Fruit fly (Drosophila melanogaster) whole organism, wandering third instar larva: ENCODE measurements around the gene Acp76A.
A peak's percentile ranks its signal among the peaks of the same experiment; 100 is the strongest.

Experiments
- CrebA ChIP-seq: fragments of 200-800 bp; sonication (Bioruptor generic); optimal IDR thresholded peaks from 2 replicates; lab custom pipeline; 2016; ENCODE audit warnings: missing biosample characterization, mild to moderate bottlenecking, missing genetic modification characterization, borderline replicate concordance
- OdsH ChIP-seq: fragments of 200-800 bp; sonication (Bioruptor generic); optimal IDR thresholded peaks from 2 replicates; lab custom pipeline; 2016; ENCODE audit warnings: missing biosample characterization, mild to moderate bottlenecking, missing genetic modification characterization
- Sp1 ChIP-seq: fragments of 200-800 bp; sonication (Bioruptor generic); optimal IDR thresholded peaks from 3 replicates; lab custom pipeline; 2019; ENCODE audit warnings: missing biosample characterization, mild to moderate bottlenecking, missing genetic modification characterization, moderate library complexity
- fru ChIP-seq: fragments of 200-800 bp; sonication (Bioruptor generic); optimal IDR thresholded peaks from 3 replicates; lab custom pipeline; 2016; ENCODE audit warnings: missing biosample characterization, mild to moderate bottlenecking, missing genetic modification characterization
- pan ChIP-seq: fragments of >200 bp; optimal IDR thresholded peaks from 2 replicates; lab custom pipeline; 2017

DNA sequence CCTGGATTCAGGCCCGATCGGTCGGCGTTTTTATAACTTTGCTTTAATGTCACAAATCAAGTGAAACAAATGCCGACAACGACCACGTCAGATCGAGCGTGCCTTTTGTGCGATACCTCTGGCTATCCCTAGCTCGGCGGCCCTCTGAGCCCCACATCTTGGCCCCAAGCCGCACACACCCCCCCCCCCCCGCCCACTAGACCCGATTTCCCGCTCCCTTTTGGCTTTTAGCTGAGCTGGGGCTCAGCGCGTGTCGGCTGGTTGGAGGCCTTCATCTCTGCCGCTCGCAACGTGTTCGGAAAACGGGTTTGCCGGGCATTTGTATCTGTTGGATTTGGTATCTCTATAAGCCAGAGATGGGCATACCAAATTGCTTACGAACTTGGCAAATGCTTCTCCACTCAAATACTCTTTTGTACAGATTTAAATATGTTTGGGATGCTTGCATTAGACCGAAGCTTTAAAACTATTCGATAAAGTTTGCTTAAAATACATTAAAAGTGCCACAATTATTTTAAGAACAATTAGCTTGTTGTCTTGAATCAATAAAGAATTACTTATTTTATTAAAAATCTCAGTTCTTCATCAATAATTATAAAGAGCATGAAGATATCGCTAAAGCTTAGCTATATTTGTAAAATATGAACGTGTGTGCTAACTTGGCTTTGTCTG lies 35.6 kb downstream of the Acp76A start:
- TF ChIP-seq OdsH (GFP tag; lab: Kevin White, UChicago): peak; percentile 45
- no peak for TF ChIP-seq pan (lab: Kevin White, UChicago)
- TF ChIP-seq CrebA: no peak
- TF ChIP-seq Sp1 (GFP tag; lab: Kevin White, UChicago): peak; percentile 43
- peak; percentile 40 for TF ChIP-seq fru (GFP tag; lab: Kevin White, UChicago)
